Fruit fly (Drosophila melanogaster): Measurements from ENCODE around the gene CG1368.

DNA sequence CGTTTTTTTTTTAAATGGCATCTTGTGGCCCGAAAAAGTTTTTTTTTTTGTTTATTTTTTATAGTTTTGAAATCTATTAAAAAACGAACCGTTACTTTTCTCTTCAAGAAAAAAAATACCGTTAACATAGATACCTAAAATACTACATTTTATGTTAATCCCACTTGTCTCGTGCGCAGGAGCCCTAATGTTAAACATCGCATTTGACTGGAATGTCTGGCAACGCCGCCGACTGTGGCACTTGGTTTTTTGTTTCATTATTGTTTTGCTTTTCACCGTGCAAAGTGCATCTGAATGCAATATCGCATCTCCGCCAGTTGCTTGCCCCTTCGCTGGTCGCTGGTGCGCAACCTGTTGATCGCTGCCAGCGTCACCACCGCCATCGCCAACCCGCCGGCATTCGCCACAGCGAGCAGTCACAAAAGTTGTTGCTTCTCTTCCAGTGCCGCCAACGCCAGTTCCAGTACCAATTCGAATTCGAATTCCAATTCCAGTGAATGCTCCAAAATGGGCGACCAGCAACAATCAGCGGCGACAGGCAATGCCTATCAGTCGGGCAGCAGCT lies 25.5 kb downstream of the CG1368 start, which contains the start of gene CG11590:
- no peak for TF ChIP-seq dsf (GFP tag; optimal IDR thresholded peaks at IDR 0.05; ENCODE audit: borderline replicate concordance)
- TF ChIP-seq OdsH (GFP tag; optimal IDR thresholded peaks at IDR 0.05): no peak
- TF ChIP-seq Myc (optimal IDR thresholded peaks at IDR 0.05): no peak
- no peak for TF ChIP-seq Jra (GFP tag; optimal IDR thresholded peaks at IDR 0.05)
- TF ChIP-seq dl (GFP tag; optimal IDR thresholded peaks at IDR 0.05; ENCODE audit: insufficient read depth in 1 of 2, partially characterized antibody in 2 of 2): no peak
- TF ChIP-seq h (GFP tag; optimal IDR thresholded peaks at IDR 0.05): no peak
- no peak for TF ChIP-seq usp (GFP tag; optimal IDR thresholded peaks at IDR 0.05)
- TF ChIP-seq Abd-B (GFP tag; optimal IDR thresholded peaks at IDR 0.05): no peak
- TF ChIP-seq Sp1 (GFP tag; optimal IDR thresholded peaks at IDR 0.05): no peak

Data from whole organism, wandering third instar larva.